Fruit fly (Drosophila melanogaster) whole organism, embryonic: ENCODE measurements around the gene sud1.

Source experiments
- Asciz ChIP-seq: fragments of 200-800 bp; sonication (Bioruptor generic); optimal IDR thresholded peaks from 2 replicates; lab custom pipeline; 2017; ENCODE audit warnings: missing biosample characterization, mild to moderate bottlenecking, missing genetic modification characterization, missing genetic modification reagents
- Atf6 ChIP-seq: fragments of 200-800 bp; sonication (Bioruptor generic); IDR thresholded peaks from 2 replicates; pipeline ENCODE4 v1.3.6; 2022; ENCODE audit warnings: missing biosample characterization, missing genetic modification characterization
- B-H1 ChIP-seq: fragments of 200-800 bp; sonication (Bioruptor generic); IDR thresholded peaks from 3 replicates; pipeline ENCODE4 v1.3.6; 2022; ENCODE audit warnings: missing biosample characterization, missing genetic modification characterization
- Bdp1 ChIP-seq: fragments of 200-800 bp; sonication (Bioruptor generic); optimal IDR thresholded peaks from 3 replicates; lab custom pipeline; 2016; ENCODE audit warnings: missing biosample characterization, missing genetic modification characterization
- CG1024 ChIP-seq: fragments of 200-800 bp; sonication (Bioruptor generic); IDR thresholded peaks from 2 replicates; pipeline ENCODE4 v1.3.6; 2022; ENCODE audit warnings: missing biosample characterization, missing genetic modification characterization
- CG10321 ChIP-seq: fragments of 200-800 bp; sonication (Bioruptor generic); IDR thresholded peaks from 2 replicates; pipeline ENCODE4 v1.3.6; 2022; ENCODE audit warnings: missing biosample characterization, missing genetic modification characterization
- CG10366 ChIP-seq: fragments of 200-800 bp; sonication (Bioruptor generic); IDR thresholded peaks from 2 replicates; pipeline ENCODE4 v1.3.6; 2022; ENCODE audit warnings: missing biosample characterization, missing genetic modification characterization
- CG11247 ChIP-seq: fragments of 200-800 bp; sonication (Bioruptor generic); IDR thresholded peaks from 2 replicates; pipeline ENCODE4 v1.3.6; 2022; ENCODE audit warnings: missing biosample characterization, missing genetic modification characterization
- CG11456 ChIP-seq: fragments of 200-800 bp; sonication (Bioruptor generic); IDR thresholded peaks from 3 replicates; pipeline ENCODE4 v1.3.6; 2022; ENCODE audit warnings: missing biosample characterization, missing genetic modification characterization
- CG12155 ChIP-seq: fragments of 200-800 bp; sonication (Bioruptor generic); optimal IDR thresholded peaks from 3 replicates; lab custom pipeline; 2016; ENCODE audit warnings: missing biosample characterization, missing genetic modification characterization
- CG14860 ChIP-seq: fragments of 200-800 bp; sonication (Bioruptor generic); IDR thresholded peaks from 3 replicates; pipeline ENCODE4 v1.3.6; 2022; ENCODE audit warnings: missing biosample characterization, missing genetic modification characterization; ENCODE audit not compliant: partially characterized antibody
- CG14965 ChIP-seq: fragments of 200-800 bp; sonication (Bioruptor generic); optimal IDR thresholded peaks from 2 replicates; lab custom pipeline; 2016; ENCODE audit warnings: missing biosample characterization, missing genetic modification characterization, borderline replicate concordance
- CG1602 ChIP-seq: fragments of 200-800 bp; sonication (Bioruptor generic); optimal IDR thresholded peaks from 3 replicates; lab custom pipeline; 2016; ENCODE audit warnings: missing biosample characterization, missing genetic modification characterization
- CG1647 ChIP-seq: fragments of 200-800 bp; sonication (Bioruptor generic); optimal IDR thresholded peaks from 3 replicates; lab custom pipeline; 2016; ENCODE audit warnings: missing biosample characterization, missing genetic modification characterization
- CG16815 ChIP-seq: fragments of 200-800 bp; sonication (Bioruptor generic); optimal IDR thresholded peaks from 3 replicates; lab custom pipeline; 2017; ENCODE audit warnings: missing biosample characterization, mild to moderate bottlenecking, missing genetic modification characterization
- CG17361 ChIP-seq: fragments of 200-800 bp; sonication (Bioruptor generic); IDR thresholded peaks from 3 replicates; pipeline ENCODE4 v1.3.6; 2022; ENCODE audit warnings: missing biosample characterization, missing genetic modification characterization
- CG17912 ChIP-seq: fragments of 200-800 bp; sonication (Bioruptor generic); optimal IDR thresholded peaks from 2 replicates; lab custom pipeline; 2018; ENCODE audit warnings: missing biosample characterization, mild to moderate bottlenecking, missing genetic modification characterization
- CG33213 ChIP-seq: fragments of 200-800 bp; sonication (Bioruptor generic); optimal IDR thresholded peaks from 3 replicates; lab custom pipeline; 2016; ENCODE audit warnings: missing biosample characterization, missing genetic modification characterization
- CG3726 ChIP-seq: fragments of 200-800 bp; sonication (Bioruptor generic); IDR thresholded peaks from 3 replicates; pipeline ENCODE4, ENCODE4 v1.3.6; 2022; ENCODE audit warnings: missing biosample characterization, missing genetic modification characterization
- CG43689 ChIP-seq: fragments of 200-800 bp; sonication (Bioruptor generic); IDR thresholded peaks from 2 replicates; pipeline ENCODE4 v1.3.6; 2022; ENCODE audit warnings: missing biosample characterization, missing genetic modification characterization
- CG4820 ChIP-seq: fragments of 200-800 bp; sonication (Bioruptor generic); optimal IDR thresholded peaks from 3 replicates; lab custom pipeline; 2016; ENCODE audit warnings: missing biosample characterization, missing genetic modification characterization
- CG5953 ChIP-seq: fragments of 200-800 bp; sonication (Bioruptor generic); IDR thresholded peaks from 2 replicates; pipeline ENCODE4 v1.3.6; 2022; ENCODE audit warnings: missing biosample characterization, missing genetic modification characterization
- CG6272 ChIP-seq: fragments of 200-800 bp; sonication (Bioruptor generic); IDR thresholded peaks from 2 replicates; pipeline ENCODE4 v1.3.6; 2022; ENCODE audit warnings: missing biosample characterization, missing genetic modification characterization
- CG7357 ChIP-seq: fragments of 200-800 bp; sonication (Bioruptor generic); IDR thresholded peaks from 3 replicates; pipeline ENCODE4 v1.3.6; 2022; ENCODE audit warnings: missing biosample characterization, missing genetic modification characterization
- Doc2 ChIP-seq: fragments of 200-800 bp; sonication (Bioruptor generic); IDR thresholded peaks from 2 replicates; pipeline ENCODE4 v1.3.6; 2022; ENCODE audit warnings: missing biosample characterization, missing genetic modification characterization
- Fer2 ChIP-seq: fragments of 200-800 bp; sonication (Bioruptor generic); optimal IDR thresholded peaks from 2 replicates; lab custom pipeline; 2018; ENCODE audit warnings: missing biosample characterization, mild to moderate bottlenecking, missing genetic modification characterization, moderate library complexity
- Gug ChIP-seq: fragments of 200-800 bp; sonication (Bioruptor generic); IDR thresholded peaks from 4 replicates; pipeline ENCODE4 v1.3.6; 2022; ENCODE audit warnings: missing biosample characterization, missing genetic modification characterization
- H15 ChIP-seq: fragments of 200-800 bp; sonication (Bioruptor generic); IDR thresholded peaks from 3 replicates; pipeline ENCODE4 v1.3.6; 2022; ENCODE audit warnings: missing biosample characterization, missing genetic modification characterization
- Pdp1 ChIP-seq, 2 experiments: fragments of 200-800 bp; sonication (Bioruptor generic); optimal IDR thresholded peaks; 3 replicates each; lab custom pipeline; 2016; ENCODE audit warnings: missing biosample characterization in 2 of 2, missing genetic modification characterization in 2 of 2, mild to moderate bottlenecking in 1 of 2, moderate library complexity in 1 of 2
- Rfx ChIP-seq: fragments of 200-800 bp; sonication (Bioruptor generic); IDR thresholded peaks from 2 replicates; pipeline ENCODE4 v1.3.6; 2022; ENCODE audit warnings: missing biosample characterization, missing genetic modification characterization
- Side ChIP-seq: fragments of 200-800 bp; sonication (Bioruptor generic); optimal IDR thresholded peaks from 2 replicates; lab custom pipeline; 2016; ENCODE audit warnings: missing biosample characterization, missing genetic modification characterization
- Six4 ChIP-seq: fragments of 200-800 bp; sonication (Bioruptor generic); optimal IDR thresholded peaks from 2 replicates; lab custom pipeline; 2016; ENCODE audit warnings: missing biosample characterization, missing genetic modification characterization
- ab ChIP-seq: fragments of 200-800 bp; sonication (Bioruptor generic); optimal IDR thresholded peaks from 2 replicates; lab custom pipeline; 2016; ENCODE audit warnings: missing biosample characterization, missing genetic modification characterization
- bowl ChIP-seq: fragments of 200-800 bp; sonication (Bioruptor generic); IDR thresholded peaks from 2 replicates; pipeline ENCODE4 v1.3.6; 2022; ENCODE audit warnings: missing biosample characterization, missing genetic modification characterization
- chn ChIP-seq: fragments of 200-800 bp; sonication (Bioruptor generic); optimal IDR thresholded peaks from 2 replicates; lab custom pipeline; 2016; ENCODE audit warnings: missing biosample characterization, missing genetic modification characterization
- cwo ChIP-seq: fragments of 200-800 bp; sonication (Bioruptor generic); optimal IDR thresholded peaks from 3 replicates; lab custom pipeline; 2017; ENCODE audit warnings: missing biosample characterization, missing genetic modification characterization, mild to moderate bottlenecking, moderate library complexity, missing genetic modification reagents
- dmrt99B ChIP-seq: fragments of 200-800 bp; sonication (Bioruptor generic); optimal IDR thresholded peaks from 2 replicates; lab custom pipeline; 2018; ENCODE audit warnings: missing biosample characterization, mild to moderate bottlenecking, missing genetic modification characterization, moderate library complexity
- dysf ChIP-seq: fragments of 200-800 bp; sonication (Bioruptor generic); IDR thresholded peaks from 3 replicates; pipeline ENCODE4 v1.3.6; 2022; ENCODE audit warnings: missing biosample characterization, missing genetic modification characterization
- ems ChIP-seq: fragments of 200-800 bp; sonication (Bioruptor generic); optimal IDR thresholded peaks from 3 replicates; lab custom pipeline; 2016; ENCODE audit warnings: missing biosample characterization, missing genetic modification characterization
- gsb ChIP-seq: fragments of 200-800 bp; sonication (Bioruptor generic); IDR thresholded peaks from 2 replicates; pipeline ENCODE4 v1.3.6; 2022; ENCODE audit warnings: missing biosample characterization, missing genetic modification characterization
- insv ChIP-seq, 2 experiments: fragments of 200-800 bp; sonication (Bioruptor generic); optimal IDR thresholded peaks; 3 replicates each; lab custom pipeline; 2016 to 2018; ENCODE audit warnings: missing biosample characterization in 2 of 2, missing genetic modification characterization in 2 of 2
- inv ChIP-seq: fragments of 200-800 bp; sonication (Bioruptor generic); IDR thresholded peaks from 2 replicates; pipeline ENCODE4 v1.3.6; 2022; ENCODE audit warnings: missing biosample characterization, missing genetic modification characterization; ENCODE audit not compliant: partially characterized antibody
- lola ChIP-seq, 3 experiments: fragments of >200 bp in 2 of 3; fragments of 200-800 bp in 1 of 3; sonication (Bioruptor generic) in 1 of 3; optimal IDR thresholded peaks; 2 replicates each; lab custom pipeline; 2017 to 2019; ENCODE audit warnings: missing biosample characterization in 3 of 3, missing genetic modification characterization in 3 of 3, mild to moderate bottlenecking in 1 of 3, moderate library complexity in 1 of 3
- maf-S ChIP-seq: fragments of 200-800 bp; sonication (Bioruptor generic); optimal IDR thresholded peaks from 2 replicates; lab custom pipeline; 2016; ENCODE audit warnings: missing biosample characterization, missing genetic modification characterization
- mam ChIP-seq: fragments of 200-800 bp; sonication (Bioruptor generic); optimal IDR thresholded peaks from 3 replicates; lab custom pipeline; 2016; ENCODE audit warnings: missing biosample characterization, missing genetic modification characterization
- nau ChIP-seq: fragments of 200-800 bp; sonication (Bioruptor generic); optimal IDR thresholded peaks from 3 replicates; lab custom pipeline; 2017; ENCODE audit warnings: missing biosample characterization, mild to moderate bottlenecking, missing genetic modification characterization, missing genetic modification reagents
- nmo ChIP-seq: fragments of 200-800 bp; sonication (Bioruptor generic); optimal IDR thresholded peaks from 2 replicates; lab custom pipeline; 2018; ENCODE audit warnings: missing biosample characterization, mild to moderate bottlenecking, missing genetic modification characterization, moderate library complexity
- pnt ChIP-seq: fragments of 200-800 bp; sonication (Bioruptor generic); optimal IDR thresholded peaks from 3 replicates; lab custom pipeline; 2016; ENCODE audit warnings: missing biosample characterization, missing genetic modification characterization
- ro ChIP-seq: fragments of 200-800 bp; sonication (Bioruptor generic); IDR thresholded peaks from 2 replicates; pipeline ENCODE4 v1.3.6; 2022; ENCODE audit warnings: missing biosample characterization, missing genetic modification characterization
- so ChIP-seq: fragments of 200-800 bp; sonication (Bioruptor generic); IDR thresholded peaks from 3 replicates; pipeline ENCODE4 v1.3.6; 2022; ENCODE audit warnings: missing biosample characterization, missing genetic modification characterization
- tx ChIP-seq: fragments of 200-800 bp; sonication (Bioruptor generic); optimal IDR thresholded peaks from 2 replicates; lab custom pipeline; 2016; ENCODE audit warnings: missing biosample characterization, missing genetic modification characterization
- unc-4 ChIP-seq: fragments of 200-800 bp; sonication (Bioruptor generic); IDR thresholded peaks from 2 replicates; pipeline ENCODE4 v1.3.6; 2022; ENCODE audit warnings: missing biosample characterization, missing genetic modification characterization; ENCODE audit not compliant: partially characterized antibody

Gene sud1

dm6 chr3R:24870389-24871048, 47.1 kb downstream of the sud1 start, which contains the start of gene CycB3 (continued):
- TF ChIP-seq ro (GFP tag; lab: Robert Waterston, UW) (no peak), CG11247 (no peak), CG14965 (GFP tag; lab: Kevin White, UChicago) (no peak), chn (GFP tag; lab: Kevin White, UChicago) (no peak), unc-4 (GFP tag; lab: Robert Waterston, UW) (0 out of 2 replicates have a peak, but pooled peaks have one; percentile 27), Asciz (GFP tag; lab: Kevin White, UChicago) (no peak), CG12155 (GFP tag; lab: Kevin White, UChicago) (peak; percentile 6), B-H1 (no peak), nau (GFP tag; lab: Kevin White, UChicago) (no peak), cwo (GFP tag; lab: Kevin White, UChicago) (no peak), CG7357 (no peak), CG11456 (no peak), pnt (no peak), CG16815 (GFP tag; lab: Kevin White, UChicago) (no peak), CG4820 (no peak), tx (GFP tag; lab: Kevin White, UChicago) (no peak), dmrt99B (tag; lab: Kevin White, UChicago) (no peak), lola (GFP tag; optimal IDR thresholded peaks at IDR 0.05; lab: Kevin White, UChicago) (no peak), gsb (no peak), Pdp1 (GFP tag; optimal IDR thresholded peaks at IDR 0.05; lab: Kevin White, UChicago) (no peak), CG6272 (GFP tag; lab: Robert Waterston, UW) (no peak), H15 (GFP tag; lab: Robert Waterston, UW) (no peak), Six4 (GFP tag; lab: Kevin White, UChicago) (no peak), Fer2 (tag; lab: Kevin White, UChicago) (no peak), ems (GFP tag; lab: Kevin White, UChicago) (no peak), CG43689 (GFP tag; lab: Robert Waterston, UW) (no peak), insv (GFP tag; optimal IDR thresholded peaks at IDR 0.05; lab: Kevin White, UChicago) (peak in 1 of 2 experiments; percentile 58), Rfx (peak; percentile 55), CG5953 (no peak), CG3726 (GFP tag; lab: Robert Waterston, UW) (no peak), Bdp1 (GFP tag; lab: Kevin White, UChicago) (peak; percentile 31), so (GFP tag; lab: Robert Waterston, UW) (no peak), ab (GFP tag; lab: Kevin White, UChicago) (no peak), Doc2 (GFP tag; lab: Robert Waterston, UW) (no peak), Side (GFP tag; lab: Kevin White, UChicago) (no peak), CG33213 (GFP tag; lab: Kevin White, UChicago) (peak; percentile 63), mam (GFP tag; lab: Kevin White, UChicago) (no peak), CG1647 (GFP tag; lab: Kevin White, UChicago) (no peak), CG17912 (peak; percentile 69), CG10366 (no peak), bowl (GFP tag; lab: Robert Waterston, UW) (no peak), CG10321 (no peak), CG1024 (no peak), CG14860 (GFP tag; lab: Robert Waterston, UW) (no peak), Gug (GFP tag; lab: Robert Waterston, UW) (no peak), dysf (GFP tag; lab: Robert Waterston, UW) (no peak), nmo (peak; percentile 50), inv (GFP tag; lab: Robert Waterston, UW) (no peak), CG1602 (GFP tag; lab: Kevin White, UChicago) (no peak), Atf6 (no peak), CG17361 (no peak), maf-S (GFP tag; lab: Kevin White, UChicago) (no peak)
